Fruit fly (Drosophila melanogaster) whole organism, embryonic: Measurements from ENCODE around the gene CG10996.

ENCODE experiments used
- Atf6 ChIP-seq: fragments of 200-800 bp; sonication (Bioruptor generic); IDR thresholded peaks from 2 replicates; pipeline ENCODE4 v1.3.6; 2022; ENCODE audit warnings: missing biosample characterization, missing genetic modification characterization
- Awh ChIP-seq: fragments of 200-800 bp; sonication (Bioruptor generic); IDR thresholded peaks from 2 replicates; pipeline ENCODE4, ENCODE4 v1.3.6; 2022; ENCODE audit warnings: missing biosample characterization, missing genetic modification characterization
- CG11723 ChIP-seq: fragments of 200-800 bp; sonication (Bioruptor generic); optimal IDR thresholded peaks from 2 replicates; lab custom pipeline; 2017; ENCODE audit warnings: missing biosample characterization, mild to moderate bottlenecking, missing genetic modification characterization
- CG12071 ChIP-seq: fragments of 200-800 bp; sonication (Bioruptor generic); optimal IDR thresholded peaks from 3 replicates; lab custom pipeline; 2018; ENCODE audit warnings: missing biosample characterization, mild to moderate bottlenecking, missing genetic modification characterization
- CG1233 ChIP-seq: fragments of 200-800 bp; sonication (Bioruptor generic); optimal IDR thresholded peaks from 4 replicates; lab custom pipeline; 2018; ENCODE audit warnings: missing biosample characterization, mild to moderate bottlenecking, missing genetic modification characterization
- CG12659 ChIP-seq: fragments of 200-800 bp; sonication (Bioruptor generic); optimal IDR thresholded peaks from 3 replicates; lab custom pipeline; 2017; ENCODE audit warnings: mild to moderate bottlenecking, missing biosample characterization, missing genetic modification reagents, missing genetic modification characterization
- CG1603 ChIP-seq: fragments of 200-800 bp; sonication (Bioruptor generic); optimal IDR thresholded peaks from 2 replicates; lab custom pipeline; 2019; ENCODE audit warnings: missing biosample characterization, mild to moderate bottlenecking, missing genetic modification characterization, moderate library complexity
- CG2116 ChIP-seq: fragments of 200-800 bp; sonication (Bioruptor generic); optimal IDR thresholded peaks from 3 replicates; lab custom pipeline; 2018; ENCODE audit warnings: missing biosample characterization, mild to moderate bottlenecking, missing genetic modification characterization
- CG5180 ChIP-seq: fragments of 200-800 bp; sonication (Bioruptor generic); optimal IDR thresholded peaks from 3 replicates; lab custom pipeline; 2017; ENCODE audit warnings: missing biosample characterization, missing genetic modification characterization, mild to moderate bottlenecking, moderate library complexity, missing genetic modification reagents
- CG6272 ChIP-seq: fragments of 200-800 bp; sonication (Bioruptor generic); IDR thresholded peaks from 2 replicates; pipeline ENCODE4 v1.3.6; 2022; ENCODE audit warnings: missing biosample characterization, missing genetic modification characterization
- CG7556 ChIP-seq: fragments of 200-800 bp; sonication (Bioruptor generic); optimal IDR thresholded peaks from 2 replicates; lab custom pipeline; 2017; ENCODE audit warnings: missing biosample characterization, mild to moderate bottlenecking, missing genetic modification characterization
- CG7839 ChIP-seq: fragments of 200-800 bp; sonication (Bioruptor generic); optimal IDR thresholded peaks from 3 replicates; lab custom pipeline; 2018; ENCODE audit warnings: missing biosample characterization, mild to moderate bottlenecking, missing genetic modification characterization, moderate library complexity
- CG8924 ChIP-seq: fragments of 200-800 bp; optimal IDR thresholded peaks from 3 replicates; lab custom pipeline; 2019; ENCODE audit warnings: missing biosample characterization, mild to moderate bottlenecking, missing genetic modification characterization, moderate library complexity
- CG9437 ChIP-seq: fragments of 200-800 bp; sonication (Bioruptor generic); optimal IDR thresholded peaks from 2 replicates; lab custom pipeline; 2018; ENCODE audit warnings: missing biosample characterization, mild to moderate bottlenecking, missing genetic modification characterization
- CG9609 ChIP-seq: fragments of 200-800 bp; sonication (Bioruptor generic); optimal IDR thresholded peaks from 3 replicates; lab custom pipeline; 2016; ENCODE audit warnings: missing biosample characterization, missing genetic modification characterization
- CG9727 ChIP-seq: fragments of 200-800 bp; sonication (Bioruptor generic); optimal IDR thresholded peaks from 3 replicates; lab custom pipeline; 2017; ENCODE audit warnings: missing biosample characterization, mild to moderate bottlenecking, missing genetic modification characterization
- D19A ChIP-seq: fragments of 200-800 bp; optimal IDR thresholded peaks from 3 replicates; lab custom pipeline; 2019; ENCODE audit warnings: missing biosample characterization, mild to moderate bottlenecking, missing genetic modification characterization, moderate library complexity
- Dfd ChIP-seq, 2 experiments: fragments of >200 bp; optimal IDR thresholded peaks; 2 replicates each; lab custom pipeline; 2017; ENCODE audit warnings: missing biosample characterization in 2 of 2, missing genetic modification characterization in 2 of 2
- Fer3 ChIP-seq: fragments of 200-800 bp; sonication (Bioruptor generic); optimal IDR thresholded peaks from 2 replicates; lab custom pipeline; 2018; ENCODE audit warnings: missing biosample characterization, mild to moderate bottlenecking, missing genetic modification characterization, moderate library complexity
- HLH3B ChIP-seq: fragments of 200-800 bp; sonication (Bioruptor generic); IDR thresholded peaks from 2 replicates; pipeline ENCODE4 v1.3.6; 2022; ENCODE audit warnings: missing biosample characterization, missing genetic modification characterization
- HLH4C ChIP-seq: fragments of 200-800 bp; sonication (Bioruptor generic); IDR thresholded peaks from 3 replicates; pipeline ENCODE4 v1.3.6; 2022; ENCODE audit warnings: missing biosample characterization, missing genetic modification characterization; ENCODE audit not compliant: partially characterized antibody
- HmgD ChIP-seq: fragments of 200-800 bp; sonication (Bioruptor generic); optimal IDR thresholded peaks from 3 replicates; lab custom pipeline; 2016; ENCODE audit warnings: missing biosample characterization, missing genetic modification characterization
- Kr ChIP-seq: fragments of 200-800 bp; sonication (Bioruptor generic); optimal IDR thresholded peaks from 2 replicates; lab custom pipeline; 2017; ENCODE audit warnings: missing biosample characterization, mild to moderate bottlenecking, missing genetic modification characterization
- Meics ChIP-seq: fragments of 200-800 bp; sonication (Bioruptor generic); optimal IDR thresholded peaks from 2 replicates; lab custom pipeline; 2017; ENCODE audit warnings: missing biosample characterization, mild to moderate bottlenecking, missing genetic modification characterization
- Nf-YB ChIP-seq: fragments of 200-800 bp; sonication (Bioruptor generic); optimal IDR thresholded peaks from 3 replicates; lab custom pipeline; 2019; ENCODE audit warnings: missing biosample characterization, mild to moderate bottlenecking, missing genetic modification characterization, moderate library complexity
- Ptx1 ChIP-seq: fragments of 200-800 bp; sonication (Bioruptor generic); IDR thresholded peaks from 2 replicates; pipeline ENCODE4 v1.3.6; 2022; ENCODE audit warnings: missing biosample characterization, missing genetic modification characterization
- TFAM ChIP-seq: fragments of 200-800 bp; sonication (Bioruptor generic); optimal IDR thresholded peaks from 2 replicates; lab custom pipeline; 2017; ENCODE audit warnings: missing biosample characterization, missing genetic modification characterization, inconsistent platforms
- ara ChIP-seq: fragments of 200-800 bp; sonication (Bioruptor generic); IDR thresholded peaks from 2 replicates; pipeline ENCODE4 v1.3.6; 2022; ENCODE audit warnings: missing biosample characterization, missing genetic modification characterization
- bcd ChIP-seq: fragments of 200-800 bp; sonication (Bioruptor generic); optimal IDR thresholded peaks from 2 replicates; lab custom pipeline; 2017; ENCODE audit warnings: missing biosample characterization, mild to moderate bottlenecking, missing genetic modification characterization
- bsh ChIP-seq, 2 experiments: fragments of 200-800 bp; sonication (Bioruptor generic); optimal IDR thresholded peaks; 2 replicates each; lab custom pipeline; 2017 to 2018; ENCODE audit warnings: mild to moderate bottlenecking in 2 of 2, missing biosample characterization in 2 of 2, missing genetic modification characterization in 2 of 2, moderate library complexity in 1 of 2
- caup ChIP-seq: fragments of 200-800 bp; sonication (Bioruptor generic); optimal IDR thresholded peaks from 3 replicates; lab custom pipeline; 2017; ENCODE audit warnings: missing biosample characterization, mild to moderate bottlenecking, missing genetic modification characterization, moderate library complexity; ENCODE audit not compliant: severe bottlenecking
- chinmo ChIP-seq: fragments of 200-800 bp; sonication (Bioruptor generic); IDR thresholded peaks from 4 replicates; pipeline ENCODE4 v1.3.6; 2022; ENCODE audit warnings: missing biosample characterization, missing genetic modification characterization; ENCODE audit not compliant: partially characterized antibody
- chm ChIP-seq: fragments of 200-800 bp; sonication (Bioruptor generic); IDR thresholded peaks from 2 replicates; pipeline ENCODE4 v1.3.6; 2022; ENCODE audit warnings: missing biosample characterization, missing genetic modification characterization
- dpn ChIP-seq, 2 experiments: fragments of 200-800 bp; sonication (Bioruptor generic); optimal IDR thresholded peaks; 3 replicates each; lab custom pipeline; 2016; ENCODE audit warnings: missing biosample characterization in 2 of 2, missing genetic modification characterization in 2 of 2
- ewg ChIP-seq: fragments of 200-800 bp; sonication (Bioruptor generic); optimal IDR thresholded peaks from 3 replicates; lab custom pipeline; 2017; ENCODE audit warnings: mild to moderate bottlenecking, missing biosample characterization, missing genetic modification reagents, missing genetic modification characterization
- grn ChIP-seq: fragments of 200-800 bp; sonication (Bioruptor generic); optimal IDR thresholded peaks from 3 replicates; lab custom pipeline; 2017; ENCODE audit warnings: missing biosample characterization, missing genetic modification characterization
- gsb-n ChIP-seq: fragments of 200-800 bp; sonication (Bioruptor generic); optimal IDR thresholded peaks from 3 replicates; lab custom pipeline; 2018; ENCODE audit warnings: missing biosample characterization, mild to moderate bottlenecking, missing genetic modification characterization
- jing ChIP-seq: fragments of 200-800 bp; sonication (Bioruptor generic); optimal IDR thresholded peaks from 2 replicates; lab custom pipeline; 2018; ENCODE audit warnings: missing biosample characterization, mild to moderate bottlenecking, missing genetic modification characterization
- ken ChIP-seq: fragments of 200-800 bp; sonication (Bioruptor generic); IDR thresholded peaks from 3 replicates; pipeline ENCODE4 v1.3.6; 2022; ENCODE audit warnings: missing biosample characterization, missing genetic modification characterization
- otp ChIP-seq: fragments of 200-800 bp; sonication (Bioruptor generic); IDR thresholded peaks from 3 replicates; pipeline ENCODE4, ENCODE4 v1.3.6; 2022; ENCODE audit warnings: missing biosample characterization, missing genetic modification characterization
- pb ChIP-seq: fragments of 200-800 bp; sonication (Bioruptor generic); optimal IDR thresholded peaks from 3 replicates; lab custom pipeline; 2016; ENCODE audit warnings: missing biosample characterization, missing genetic modification characterization
- prd ChIP-seq, 3 experiments: fragments of >200 bp in 2 of 3; fragments of 200-800 bp in 1 of 3; sonication (Bioruptor generic) in 1 of 3; optimal IDR thresholded peaks in 2 of 3; IDR thresholded peaks in 1 of 3; 2 replicates in 2 of 3; 3 replicates in 1 of 3; pipeline versions ENCODE4 v1.3.6 to Lab custom; 2017 to 2022; ENCODE audit warnings: missing biosample characterization in 1 of 3, missing genetic modification characterization in 1 of 3
- schlank ChIP-seq: fragments of 200-800 bp; sonication (Bioruptor generic); optimal IDR thresholded peaks from 2 replicates; lab custom pipeline; 2018; ENCODE audit warnings: missing biosample characterization, mild to moderate bottlenecking, missing genetic modification characterization
- shn ChIP-seq: fragments of 200-800 bp; sonication (Bioruptor generic); optimal IDR thresholded peaks from 3 replicates; lab custom pipeline; 2016; ENCODE audit warnings: missing biosample characterization, missing genetic modification characterization
- trh ChIP-seq: fragments of 200-800 bp; sonication (Bioruptor generic); optimal IDR thresholded peaks from 2 replicates; lab custom pipeline; 2016; ENCODE audit warnings: missing biosample characterization, missing genetic modification characterization
- twi ChIP-seq: fragments of 200-800 bp; optimal IDR thresholded peaks from 2 replicates; lab custom pipeline; 2019; ENCODE audit warnings: missing biosample characterization, mild to moderate bottlenecking, missing genetic modification characterization, moderate library complexity
- vfl ChIP-seq: fragments of 200-800 bp; sonication (Bioruptor generic); optimal IDR thresholded peaks from 2 replicates; lab custom pipeline; 2016; ENCODE audit warnings: missing biosample characterization, missing genetic modification characterization
- wdn ChIP-seq: fragments of 200-800 bp; sonication (Bioruptor generic); IDR thresholded peaks from 2 replicates; pipeline ENCODE4 v1.3.6; 2022; ENCODE audit warnings: missing biosample characterization, missing genetic modification characterization

The CG10996 gene

DNA sequence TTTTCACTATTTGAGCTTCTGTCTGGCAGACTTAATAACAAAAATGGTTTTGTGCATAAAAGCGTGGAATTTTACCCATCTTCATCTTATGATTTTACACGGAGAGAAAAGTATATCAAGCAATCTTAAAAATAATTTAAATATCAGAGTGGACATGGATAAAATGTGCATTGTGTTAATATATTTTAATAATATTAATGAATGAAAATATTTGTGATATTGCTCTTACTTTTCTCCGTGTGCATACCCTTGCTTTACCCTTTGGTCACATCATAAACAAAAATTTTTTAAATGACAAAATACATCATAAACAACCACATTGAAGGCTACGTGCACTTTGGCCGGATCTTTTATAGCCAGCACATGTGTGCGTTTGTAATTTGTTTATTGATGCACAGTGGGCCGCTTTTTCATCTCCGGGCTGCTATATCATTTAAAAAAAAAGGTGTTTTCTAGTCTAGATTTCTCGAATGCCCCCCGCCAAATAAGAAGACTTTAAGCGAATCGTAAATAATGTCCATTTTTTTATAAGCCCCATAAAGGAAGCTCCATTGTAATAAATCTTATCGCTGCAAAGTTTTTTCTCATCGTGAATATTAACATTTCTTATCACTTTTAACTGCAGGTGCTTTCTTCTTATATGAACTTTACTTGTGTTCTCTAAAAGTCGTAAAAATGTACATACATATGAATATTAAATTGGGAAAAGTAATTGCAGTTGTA, 32.9 kb downstream of the CG10996 start (continued):
- peak; percentile 56 for TF ChIP-seq CG8924 (tag; lab: Kevin White, UChicago)
- no peak for TF ChIP-seq Dfd (GFP tag; optimal IDR thresholded peaks at IDR 0.05; lab: Kevin White, UChicago)
- TF ChIP-seq vfl (GFP tag; lab: Kevin White, UChicago): no peak
- no peak for TF ChIP-seq Nf-YB (GFP tag; lab: Kevin White, UChicago)
- TF ChIP-seq CG11723 (GFP tag; lab: Kevin White, UChicago): no peak
- TF ChIP-seq bsh (GFP tag; optimal IDR thresholded peaks at IDR 0.05; lab: Kevin White, UChicago): peak in 1 of 2 experiments; percentile 65
- TF ChIP-seq CG9437: peak; percentile 39
- TF ChIP-seq HLH3B: peak; percentile 48; the same call in 1 of the 2 replicates
- no peak for TF ChIP-seq CG12071 (GFP tag; lab: Kevin White, UChicago)
- TF ChIP-seq grn (GFP tag; lab: Kevin White, UChicago): no peak
- peak; percentile 46; the same call in 1 of the 3 replicates for TF ChIP-seq otp
- TF ChIP-seq Meics: no peak
- TF ChIP-seq CG1603 (tag; lab: Kevin White, UChicago): peak; percentile 35
- TF ChIP-seq ewg: peak; percentile 2
- TF ChIP-seq dpn (GFP tag; optimal IDR thresholded peaks at IDR 0.05; lab: Kevin White, UChicago): peak in 1 of 2 experiments; percentile 55
- peak; percentile 38 for TF ChIP-seq CG12659 (GFP tag; lab: Kevin White, UChicago)
- TF ChIP-seq CG5180 (GFP tag; lab: Kevin White, UChicago): peak; percentile 14
- TF ChIP-seq HmgD (GFP tag; lab: Kevin White, UChicago): no peak
- peak; percentile 13 for TF ChIP-seq bcd (GFP tag; lab: Kevin White, UChicago)
- peak; percentile 62 for TF ChIP-seq ara (GFP tag; lab: Robert Waterston, UW)
- TF ChIP-seq Fer3 (tag; lab: Kevin White, UChicago): peak; percentile 36
- TF ChIP-seq pb (GFP tag; lab: Kevin White, UChicago): no peak
- TF ChIP-seq prd (optimal IDR thresholded peaks at IDR 0.05; lab: Kevin White, UChicago): no peak
- TF ChIP-seq prd (GFP tag; IDR thresholded peaks at IDR 0.05; lab: Robert Waterston, UW): peak; percentile 61
- peak; percentile 11 for TF ChIP-seq CG2116
- peak; percentile 34; the same call in 1 of the 2 replicates for TF ChIP-seq Atf6 (GFP tag; lab: Robert Waterston, UW)
- no peak for TF ChIP-seq CG6272 (GFP tag; lab: Robert Waterston, UW)
- no peak for TF ChIP-seq Kr (GFP tag; lab: Kevin White, UChicago)
- peak; percentile 27 for TF ChIP-seq CG9727 (GFP tag; lab: Kevin White, UChicago)
- TF ChIP-seq jing (GFP tag; lab: Kevin White, UChicago): peak; percentile 0
- TF ChIP-seq caup (GFP tag; lab: Kevin White, UChicago): peak; percentile 41
- 0 out of 2 replicates have a peak, but pooled peaks have one; percentile 34 for TF ChIP-seq wdn (GFP tag; lab: Robert Waterston, UW)
- TF ChIP-seq gsb-n (tag; lab: Kevin White, UChicago): peak; percentile 16
- TF ChIP-seq CG9609 (GFP tag; lab: Kevin White, UChicago): peak; percentile 1
- TF ChIP-seq ken (GFP tag; lab: Robert Waterston, UW): 0 out of 3 replicates have a peak, but pooled peaks have one; percentile 45
- peak; percentile 58 for TF ChIP-seq twi (tag; lab: Kevin White, UChicago)
- TF ChIP-seq Awh (GFP tag; lab: Robert Waterston, UW): peak; percentile 28; the same call in 1 of the 2 replicates
- peak; percentile 28; the same call in 1 of the 2 replicates for TF ChIP-seq chm (GFP tag; lab: Robert Waterston, UW)
- TF ChIP-seq CG7839 (tag; lab: Kevin White, UChicago): peak; percentile 64
- TF ChIP-seq schlank (tag; lab: Kevin White, UChicago): no peak
- TF ChIP-seq CG7556 (GFP tag; lab: Kevin White, UChicago): peak; percentile 29
- peak; percentile 46 for TF ChIP-seq D19A (tag; lab: Kevin White, UChicago)
- peak; percentile 27 for TF ChIP-seq CG1233
- TF ChIP-seq chinmo (GFP tag; lab: Robert Waterston, UW): no peak
- TF ChIP-seq Ptx1 (GFP tag; lab: Robert Waterston, UW): peak; percentile 67
- TF ChIP-seq HLH4C (GFP tag; lab: Robert Waterston, UW): 0 out of 3 replicates have a peak, but pooled peaks have one; percentile 12
- no peak for TF ChIP-seq trh (GFP tag; lab: Kevin White, UChicago)
- peak; percentile 8 for TF ChIP-seq shn
- TF ChIP-seq TFAM (GFP tag; lab: Kevin White, UChicago): no peak
